Fruit fly (Drosophila melanogaster): ENCODE data around the gene CG18302.

- TF ChIP-seq CG8478 (optimal IDR thresholded peaks at IDR 0.05) (no peak), CTCF (optimal IDR thresholded peaks at IDR 0.05) (no peak)
Measured at dm6 chr2L:10528984-10529383, 5.1 kb upstream of the CG18302 start.
